Worm (Caenorhabditis elegans): Measurements from ENCODE around the gene T24E12.11.

DNA sequence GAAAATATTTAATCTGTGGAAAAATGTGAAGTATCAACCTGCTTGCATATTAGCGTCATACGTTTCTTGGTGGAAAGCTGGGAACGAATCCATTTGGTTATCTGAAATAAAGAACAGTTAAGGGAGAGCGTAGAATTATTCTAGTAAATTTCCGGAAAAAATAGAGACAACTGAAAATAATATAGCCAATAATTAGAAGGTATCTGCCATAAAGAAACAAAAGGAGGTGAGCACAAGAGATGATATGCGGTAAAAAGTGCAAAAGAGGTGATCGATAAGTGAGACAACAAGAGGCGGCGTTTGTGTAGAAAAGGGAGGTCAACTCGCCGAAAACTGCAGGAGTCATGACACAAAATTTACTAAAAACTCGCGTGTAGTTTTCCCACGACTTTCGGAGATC, at the start of gene T24E12.11:
- TF ChIP-seq lag-1 (GFP tag; IDR thresholded peaks at IDR 0.05): no peak
- no peak for TF ChIP-seq ets-4 (GFP tag; optimal IDR thresholded peaks at IDR 0.05)
- no peak for TF ChIP-seq ZK185.1 (tag; optimal IDR thresholded peaks at IDR 0.05; ENCODE audit: poor library complexity, severe bottlenecking)
- TF ChIP-seq unc-62 (GFP tag; optimal IDR thresholded peaks at IDR 0.05): no peak
- TF ChIP-seq F37B4.10 (GFP tag; IDR thresholded peaks at IDR 0.05): no peak
- no peak for TF ChIP-seq dpl-1 (GFP tag; optimal IDR thresholded peaks at IDR 0.05)
